Worm (Caenorhabditis elegans): Measurements from ENCODE around the gene srxa-11.

Gene srxa-11

ce11 chrV:13902495-13902894, 21.5 kb upstream of the srxa-11 start, which contains the start of gene C06B3.1:
Gene C06B3.1 (plus strand): TSS chrV:13902795.
- TF ChIP-seq Y55F3AM.14 (GFP tag; optimal IDR thresholded peaks at IDR 0.05), result no peak
- TF ChIP-seq lin-39 (tag; optimal IDR thresholded peaks at IDR 0.05), result no peak
- TF ChIP-seq unc-55 (GFP tag; optimal IDR thresholded peaks at IDR 0.05), result no peak
- TF ChIP-seq nhr-23 (tag; optimal IDR thresholded peaks at IDR 0.05), result no peak
- TF ChIP-seq nhr-129 (tag; optimal IDR thresholded peaks at IDR 0.05), result no peak
- TF ChIP-seq zag-1 (tag; optimal IDR thresholded peaks at IDR 0.05), result no peak
- TF ChIP-seq elt-1 (tag; optimal IDR thresholded peaks at IDR 0.05), result no peak
- no peak for TF ChIP-seq aly-2 (tag; optimal IDR thresholded peaks at IDR 0.05)
- TF ChIP-seq nhr-77 (tag; optimal IDR thresholded peaks at IDR 0.05), result no peak
- TF ChIP-seq crh-2 (tag; optimal IDR thresholded peaks at IDR 0.05), result no peak
- no peak for TF ChIP-seq ZK546.5 (tag; optimal IDR thresholded peaks at IDR 0.05)
- no peak for TF ChIP-seq mdl-1 (tag; optimal IDR thresholded peaks at IDR 0.05)
- TF ChIP-seq blmp-1 (tag; optimal IDR thresholded peaks at IDR 0.05; ENCODE audit: insufficient read depth), result no peak
- no peak for TF ChIP-seq nhr-11 (tag; optimal IDR thresholded peaks at IDR 0.05)
- TF ChIP-seq ztf-1 (GFP tag; conservative IDR thresholded peaks at IDR 0.05), result no peak
- TF ChIP-seq R02D3.7 (tag; optimal IDR thresholded peaks at IDR 0.05), result no peak
- no peak for TF ChIP-seq lsy-2 (tag; optimal IDR thresholded peaks at IDR 0.05)

DNA sequence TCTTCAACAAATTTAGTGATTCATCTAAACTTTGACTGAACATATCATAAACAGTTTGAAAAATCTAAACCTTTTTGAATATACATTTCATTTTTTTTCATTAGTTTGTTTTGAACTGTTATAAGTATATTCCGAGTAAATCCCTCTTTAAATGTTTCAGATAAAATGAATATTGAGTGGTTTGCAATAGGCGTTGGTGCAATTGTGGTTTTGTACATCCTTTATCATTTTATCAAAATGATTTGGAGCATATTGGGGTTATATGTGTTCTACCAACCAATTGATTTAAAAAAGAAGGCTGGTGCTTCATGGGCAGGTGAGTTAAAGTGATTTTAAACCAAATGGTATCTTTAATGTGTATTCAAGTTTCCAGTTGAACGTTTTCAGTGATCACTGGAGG, 19.5 kb upstream of the srxa-11 start, which contains the start of gene stdh-3:
Gene stdh-3, plus strand, starts transcription at position 166 of the 400 bp plus-strand sequence.
- TF ChIP-seq skn-1 (tag; optimal IDR thresholded peaks at IDR 0.05) (no peak), F13H6.1 (tag; optimal IDR thresholded peaks at IDR 0.05) (no peak), sem-4 (tag; optimal IDR thresholded peaks at IDR 0.05) (no peak), lin-13 (GFP tag; optimal IDR thresholded peaks at IDR 0.05) (no peak), mab-5 (tag; optimal IDR thresholded peaks at IDR 0.05) (no peak), nhr-25 (tag; optimal IDR thresholded peaks at IDR 0.05) (no peak), gmeb-1 (tag; optimal IDR thresholded peaks at IDR 0.05) (no peak), unc-55 (GFP tag; optimal IDR thresholded peaks at IDR 0.05) (no peak), lin-11 (tag; optimal IDR thresholded peaks at IDR 0.05) (no peak), ama-1 (optimal IDR thresholded peaks at IDR 0.05) (no peak), nhr-10 (tag; optimal IDR thresholded peaks at IDR 0.05) (no peak), ceh-16 (tag; optimal IDR thresholded peaks at IDR 0.05) (no peak), fos-1 (tag; optimal IDR thresholded peaks at IDR 0.05) (no peak), elt-3 (tag; optimal IDR thresholded peaks at IDR 0.05) (no peak), snpc-4 (tag; optimal IDR thresholded peaks at IDR 0.05) (no peak), ztf-11 (tag; optimal IDR thresholded peaks at IDR 0.05) (no peak), unc-39 (tag; optimal IDR thresholded peaks at IDR 0.05) (no peak)

DNA sequence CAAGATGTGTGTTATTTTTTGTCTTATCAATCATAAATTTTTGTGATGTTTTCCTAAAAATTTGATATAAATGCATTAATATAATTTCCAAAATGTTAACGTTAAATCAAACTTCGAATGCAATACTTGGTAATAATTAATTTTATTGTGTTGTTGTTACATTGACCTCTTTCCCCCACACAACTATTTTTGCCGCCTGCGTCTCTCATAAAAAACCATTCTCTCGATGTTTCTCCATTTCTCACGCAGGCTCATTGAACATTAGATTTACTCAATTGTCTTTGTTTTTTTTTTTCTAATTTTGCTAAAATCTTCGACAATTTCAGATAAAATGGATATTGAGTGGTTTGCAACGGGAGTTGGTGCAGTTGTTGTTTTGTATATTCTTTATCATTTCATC, 17.8 kb upstream of the srxa-11 start, which contains the start of gene stdh-1:
Gene stdh-1, plus strand, starts transcription at position 327 of the 400 bp plus-strand sequence.
- TF ChIP-seq crh-2 (tag; optimal IDR thresholded peaks at IDR 0.05) (no peak), nhr-129 (tag; optimal IDR thresholded peaks at IDR 0.05) (peak; percentile 21), C34F6.9 (tag; optimal IDR thresholded peaks at IDR 0.05) (peak; percentile 34), sma-9 (GFP tag; optimal IDR thresholded peaks at IDR 0.05) (peak; percentile 28), sma-9 (tag; optimal IDR thresholded peaks at IDR 0.05) (no peak), nhr-21 (tag; optimal IDR thresholded peaks at IDR 0.05) (peak; percentile 4), mab-5 (tag; optimal IDR thresholded peaks at IDR 0.05) (no peak)

ce11 chrV:13907557-13908104, 16.3 kb upstream of the srxa-11 start:
- TF ChIP-seq ztf-4 (tag; optimal IDR thresholded peaks at IDR 0.05), result peak; percentile 53
- TF ChIP-seq sem-4 (tag; optimal IDR thresholded peaks at IDR 0.05), result peak; percentile 17
- no peak for TF ChIP-seq ZK546.5 (tag; optimal IDR thresholded peaks at IDR 0.05)
- TF ChIP-seq sma-9 (GFP tag; optimal IDR thresholded peaks at IDR 0.05), result peak; percentile 42
- TF ChIP-seq sma-9 (tag; optimal IDR thresholded peaks at IDR 0.05), result no peak
- TF ChIP-seq lin-13 (GFP tag; optimal IDR thresholded peaks at IDR 0.05), result peak; percentile 49
- TF ChIP-seq crh-2 (tag; optimal IDR thresholded peaks at IDR 0.05), result peak; percentile 62
- no peak for TF ChIP-seq nhr-6 (tag; optimal IDR thresholded peaks at IDR 0.05)
- peak; percentile 22 for TF ChIP-seq nhr-25 (tag; optimal IDR thresholded peaks at IDR 0.05)
- TF ChIP-seq ama-1 (optimal IDR thresholded peaks at IDR 0.05), result peak; percentile 96
- TF ChIP-seq F13H6.1 (tag; optimal IDR thresholded peaks at IDR 0.05), result peak; percentile 11
- TF ChIP-seq gmeb-1 (tag; optimal IDR thresholded peaks at IDR 0.05), result peak; percentile 64
- peak; percentile 58 for TF ChIP-seq nhr-129 (tag; optimal IDR thresholded peaks at IDR 0.05)
- no peak for TF ChIP-seq mab-5 (tag; optimal IDR thresholded peaks at IDR 0.05)
- peak; percentile 47 for TF ChIP-seq Y55F3AM.14 (GFP tag; optimal IDR thresholded peaks at IDR 0.05)
- no peak for TF ChIP-seq lin-11 (tag; optimal IDR thresholded peaks at IDR 0.05)
- peak; percentile 21 for TF ChIP-seq C34F6.9 (tag; optimal IDR thresholded peaks at IDR 0.05)
- no peak for TF ChIP-seq elt-3 (tag; optimal IDR thresholded peaks at IDR 0.05)
- peak; percentile 35 for TF ChIP-seq nhr-12 (tag; optimal IDR thresholded peaks at IDR 0.05)
- TF ChIP-seq nhr-21 (tag; optimal IDR thresholded peaks at IDR 0.05), result peak; percentile 46
- no peak for TF ChIP-seq mdl-1 (tag; optimal IDR thresholded peaks at IDR 0.05)
- TF ChIP-seq lsy-2 (tag; optimal IDR thresholded peaks at IDR 0.05), result peak in 1 of 2 experiments; percentile 60
- peak; percentile 62 for TF ChIP-seq sma-3 (GFP tag; optimal IDR thresholded peaks at IDR 0.05)

Data from whole organism, L2 larva.